Fruit fly (Drosophila melanogaster) whole organism, pupa: ENCODE measurements around the gene Or22b.
A peak's percentile ranks its signal among the peaks of the same experiment; 100 is the strongest.

Experiments
- CG14655 ChIP-seq: fragments of 200-800 bp; sonication (Bioruptor generic); optimal IDR thresholded peaks from 3 replicates; lab custom pipeline; 2017; ENCODE audit warnings: mild to moderate bottlenecking, missing biosample characterization, missing genetic modification reagents, missing genetic modification characterization
- CG15710 ChIP-seq: fragments of 200-800 bp; sonication (Bioruptor generic); optimal IDR thresholded peaks from 2 replicates; lab custom pipeline; 2018; ENCODE audit warnings: missing biosample characterization, mild to moderate bottlenecking, missing genetic modification characterization, moderate library complexity
- CG17806 ChIP-seq: fragments of 200-800 bp; sonication (Bioruptor generic); optimal IDR thresholded peaks from 2 replicates; lab custom pipeline; 2018; ENCODE audit warnings: missing biosample characterization, mild to moderate bottlenecking, missing genetic modification characterization, moderate library complexity
- CG32121 ChIP-seq: fragments of 200-800 bp; sonication (Bioruptor generic); IDR thresholded peaks from 2 replicates; pipeline ENCODE4 v1.3.6; 2022; ENCODE audit warnings: missing biosample characterization, missing genetic modification characterization
- CG34367 ChIP-seq: fragments of 200-800 bp; sonication (Bioruptor generic); optimal IDR thresholded peaks from 2 replicates; lab custom pipeline; 2018; ENCODE audit warnings: missing biosample characterization, mild to moderate bottlenecking, missing genetic modification characterization
- CG4496 ChIP-seq: fragments of 200-800 bp; sonication (Bioruptor generic); IDR thresholded peaks from 3 replicates; pipeline ENCODE4 v1.3.6; 2022; ENCODE audit warnings: missing biosample characterization, missing genetic modification characterization
- D1 ChIP-seq: fragments of 200-800 bp; sonication (Bioruptor generic); optimal IDR thresholded peaks from 2 replicates; lab custom pipeline; 2018; ENCODE audit warnings: missing biosample characterization, mild to moderate bottlenecking, missing genetic modification characterization, moderate library complexity
- EcR ChIP-seq: fragments of 200-800 bp; sonication (Bioruptor generic); optimal IDR thresholded peaks from 3 replicates; lab custom pipeline; 2019; ENCODE audit warnings: missing biosample characterization, missing genetic modification characterization, mild to moderate bottlenecking, moderate library complexity, missing genetic modification reagents
- Pif1B ChIP-seq: fragments of 200-800 bp; sonication (Bioruptor generic); optimal IDR thresholded peaks from 3 replicates; lab custom pipeline; 2016; ENCODE audit warnings: missing biosample characterization, missing genetic modification characterization
- Snoo ChIP-seq: fragments of 200-800 bp; sonication (Bioruptor generic); optimal IDR thresholded peaks from 3 replicates; lab custom pipeline; 2017; ENCODE audit warnings: missing biosample characterization, mild to moderate bottlenecking, missing genetic modification characterization, inconsistent platforms
- gl ChIP-seq: fragments of 200-800 bp; sonication (Bioruptor generic); optimal IDR thresholded peaks from 2 replicates; lab custom pipeline; 2018; ENCODE audit warnings: missing biosample characterization, mild to moderate bottlenecking, missing genetic modification characterization

DNA sequence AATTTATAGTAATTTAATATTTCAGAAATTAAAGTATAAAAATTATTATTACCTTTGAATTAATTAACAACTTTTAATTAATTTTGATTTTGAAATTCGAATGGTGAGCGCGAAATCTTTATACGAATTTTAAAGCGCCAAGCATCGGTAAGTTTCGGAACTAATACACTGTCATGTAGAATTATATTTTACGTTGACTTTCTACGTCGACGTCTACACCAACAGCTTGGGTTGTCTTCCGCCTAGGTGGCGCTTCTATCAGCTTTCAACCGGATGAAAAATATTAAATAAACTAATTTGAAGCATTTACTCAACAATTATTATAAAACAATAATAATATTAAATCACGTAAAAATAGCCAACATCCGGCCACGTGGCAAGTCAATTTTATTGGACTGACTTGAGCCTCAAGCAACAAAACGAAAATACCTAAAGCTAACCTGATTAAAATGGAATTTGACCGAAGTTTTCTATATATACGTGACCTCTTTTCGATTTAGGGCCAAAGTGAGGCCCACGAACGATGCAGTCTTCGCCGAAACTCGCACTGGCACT is 30.6 kb upstream of the Or22b start, which contains the start of gene CG31928:
- TF ChIP-seq CG34367: no peak
- no peak for TF ChIP-seq CG4496
- no peak for TF ChIP-seq gl
- TF ChIP-seq Snoo (tag; lab: Kevin White, UChicago): no peak
- TF ChIP-seq CG14655 (GFP tag; lab: Kevin White, UChicago): no peak
- TF ChIP-seq EcR: no peak
- no peak for TF ChIP-seq Pif1B
- peak; percentile 33 for TF ChIP-seq D1
- no peak for TF ChIP-seq CG32121
- no peak for TF ChIP-seq CG17806 (tag; lab: Kevin White, UChicago)
- no peak for TF ChIP-seq CG15710
